Fruit fly (Drosophila melanogaster) whole organism, embryonic: Measurements from ENCODE around the gene CG43400.

Experiments
- B-H1 ChIP-seq: fragments of 200-800 bp; sonication (Bioruptor generic); IDR thresholded peaks from 3 replicates; pipeline ENCODE4 v1.3.6; 2022; ENCODE audit warnings: missing biosample characterization, missing genetic modification characterization
- CG1024 ChIP-seq: fragments of 200-800 bp; sonication (Bioruptor generic); IDR thresholded peaks from 2 replicates; pipeline ENCODE4 v1.3.6; 2022; ENCODE audit warnings: missing biosample characterization, missing genetic modification characterization
- CG1233 ChIP-seq: fragments of 200-800 bp; sonication (Bioruptor generic); optimal IDR thresholded peaks from 4 replicates; lab custom pipeline; 2018; ENCODE audit warnings: missing biosample characterization, mild to moderate bottlenecking, missing genetic modification characterization
- CG14710 ChIP-seq: fragments of 200-800 bp; sonication (Bioruptor generic); optimal IDR thresholded peaks from 3 replicates; lab custom pipeline; 2019; ENCODE audit warnings: missing biosample characterization, mild to moderate bottlenecking, missing genetic modification characterization, moderate library complexity
- CG1602 ChIP-seq: fragments of 200-800 bp; sonication (Bioruptor generic); optimal IDR thresholded peaks from 3 replicates; lab custom pipeline; 2016; ENCODE audit warnings: missing biosample characterization, missing genetic modification characterization
- CG1603 ChIP-seq: fragments of 200-800 bp; sonication (Bioruptor generic); optimal IDR thresholded peaks from 2 replicates; lab custom pipeline; 2019; ENCODE audit warnings: missing biosample characterization, mild to moderate bottlenecking, missing genetic modification characterization, moderate library complexity
- CG31365 ChIP-seq: fragments of 200-800 bp; sonication (Bioruptor generic); optimal IDR thresholded peaks from 2 replicates; lab custom pipeline; 2018; ENCODE audit warnings: missing biosample characterization, mild to moderate bottlenecking, missing genetic modification characterization
- CG32532 ChIP-seq: fragments of 200-800 bp; sonication (Bioruptor generic); IDR thresholded peaks from 2 replicates; pipeline ENCODE4 v1.3.6; 2022; ENCODE audit warnings: missing biosample characterization, missing genetic modification characterization
- CG34224 ChIP-seq: fragments of 200-800 bp; sonication (Bioruptor generic); IDR thresholded peaks from 3 replicates; pipeline ENCODE4 v1.3.6; 2022; ENCODE audit warnings: missing biosample characterization, missing genetic modification characterization; ENCODE audit not compliant: partially characterized antibody
- CG4820 ChIP-seq: fragments of 200-800 bp; sonication (Bioruptor generic); optimal IDR thresholded peaks from 3 replicates; lab custom pipeline; 2016; ENCODE audit warnings: missing biosample characterization, missing genetic modification characterization
- CG4854 ChIP-seq: fragments of 200-800 bp; sonication (Bioruptor generic); optimal IDR thresholded peaks from 2 replicates; lab custom pipeline; 2016; ENCODE audit warnings: missing biosample characterization, missing genetic modification characterization, inconsistent platforms
- CG5180 ChIP-seq: fragments of 200-800 bp; sonication (Bioruptor generic); optimal IDR thresholded peaks from 3 replicates; lab custom pipeline; 2017; ENCODE audit warnings: missing biosample characterization, missing genetic modification characterization, mild to moderate bottlenecking, moderate library complexity, missing genetic modification reagents
- CG5953 ChIP-seq: fragments of 200-800 bp; sonication (Bioruptor generic); IDR thresholded peaks from 2 replicates; pipeline ENCODE4 v1.3.6; 2022; ENCODE audit warnings: missing biosample characterization, missing genetic modification characterization
- CG6654 ChIP-seq: fragments of 200-800 bp; sonication (Bioruptor generic); optimal IDR thresholded peaks from 2 replicates; lab custom pipeline; 2017; ENCODE audit warnings: missing biosample characterization, mild to moderate bottlenecking, missing genetic modification characterization
- CG8359 ChIP-seq: fragments of 200-800 bp; sonication (Bioruptor generic); optimal IDR thresholded peaks from 2 replicates; lab custom pipeline; 2017; ENCODE audit warnings: missing biosample characterization, mild to moderate bottlenecking, missing genetic modification characterization, borderline replicate concordance
- CG8765 ChIP-seq: fragments of 200-800 bp; sonication (Bioruptor generic); IDR thresholded peaks from 2 replicates; pipeline ENCODE4 v1.3.6; 2022; ENCODE audit warnings: missing biosample characterization, missing genetic modification characterization
- CG9817 ChIP-seq: fragments of 200-800 bp; sonication (Bioruptor generic); optimal IDR thresholded peaks from 2 replicates; lab custom pipeline; 2018; ENCODE audit warnings: missing biosample characterization, mild to moderate bottlenecking, missing genetic modification characterization, moderate library complexity
- Dbx ChIP-seq: fragments of 200-800 bp; sonication (Bioruptor generic); IDR thresholded peaks from 3 replicates; pipeline ENCODE4 v1.3.6; 2022; ENCODE audit warnings: missing biosample characterization, missing genetic modification characterization
- Ets65A ChIP-seq: fragments of 200-800 bp; sonication (Bioruptor generic); peaks from one replicate; lab custom pipeline; 2016; ENCODE audit warnings: missing biosample characterization, missing genetic modification characterization
- Fer3 ChIP-seq: fragments of 200-800 bp; sonication (Bioruptor generic); optimal IDR thresholded peaks from 2 replicates; lab custom pipeline; 2018; ENCODE audit warnings: missing biosample characterization, mild to moderate bottlenecking, missing genetic modification characterization, moderate library complexity
- Hr39 ChIP-seq: fragments of >200 bp; optimal IDR thresholded peaks from 2 replicates; lab custom pipeline; 2017
- Hr78 ChIP-seq, 2 experiments: fragments of 200-800 bp in 1 of 2; fragments of >200 bp in 1 of 2; sonication (Bioruptor generic) in 1 of 2; optimal IDR thresholded peaks; 2 replicates each; lab custom pipeline; 2017 to 2019; ENCODE audit warnings: missing biosample characterization in 2 of 2, missing genetic modification characterization in 2 of 2, mild to moderate bottlenecking in 1 of 2, moderate library complexity in 1 of 2
- Hsf ChIP-seq: fragments of 200-800 bp; sonication (Bioruptor generic); optimal IDR thresholded peaks from 3 replicates; lab custom pipeline; 2016; ENCODE audit warnings: missing biosample characterization, missing genetic modification characterization
- Lpt ChIP-seq: fragments of >200 bp; optimal IDR thresholded peaks from 2 replicates; lab custom pipeline; 2018; ENCODE audit warnings: missing biosample characterization, missing genetic modification characterization
- MBD-R2 ChIP-seq: fragments of 200-800 bp; sonication (Bioruptor generic); IDR thresholded peaks from 2 replicates; pipeline ENCODE4 v1.3.6; 2022; ENCODE audit warnings: missing biosample characterization, missing genetic modification characterization
- Nf-YC ChIP-seq: fragments of 200-800 bp; optimal IDR thresholded peaks from 3 replicates; lab custom pipeline; 2019; ENCODE audit warnings: missing biosample characterization, mild to moderate bottlenecking, missing genetic modification characterization, moderate library complexity
- Rfx ChIP-seq: fragments of 200-800 bp; sonication (Bioruptor generic); IDR thresholded peaks from 2 replicates; pipeline ENCODE4 v1.3.6; 2022; ENCODE audit warnings: missing biosample characterization, missing genetic modification characterization
- Ssrp ChIP-seq: fragments of 200-800 bp; sonication (Bioruptor generic); optimal IDR thresholded peaks from 2 replicates; lab custom pipeline; 2018; ENCODE audit warnings: missing biosample characterization, mild to moderate bottlenecking, missing genetic modification characterization, moderate library complexity
- Trl ChIP-seq, 3 experiments: fragments of >200 bp in 2 of 3; fragments of 200-800 bp in 1 of 3; sonication (Bioruptor generic) in 1 of 3; optimal IDR thresholded peaks; 2 replicates in 1 of 3; 3 replicates in 2 of 3; lab custom pipeline; 2016 to 2017; ENCODE audit warnings: missing biosample characterization in 1 of 3, missing genetic modification characterization in 1 of 3
- Vsx1 ChIP-seq: fragments of 200-800 bp; sonication (Bioruptor generic); optimal IDR thresholded peaks from 2 replicates; lab custom pipeline; 2017; ENCODE audit warnings: missing biosample characterization, mild to moderate bottlenecking, missing genetic modification characterization, missing genetic modification reagents
- YL-1 ChIP-seq: fragments of 200-800 bp; sonication (Bioruptor generic); optimal IDR thresholded peaks from 3 replicates; lab custom pipeline; 2017; ENCODE audit warnings: missing biosample characterization, mild to moderate bottlenecking, missing genetic modification characterization
- ab ChIP-seq: fragments of 200-800 bp; sonication (Bioruptor generic); optimal IDR thresholded peaks from 2 replicates; lab custom pipeline; 2016; ENCODE audit warnings: missing biosample characterization, missing genetic modification characterization
- aop ChIP-seq: fragments of 200-800 bp; sonication (Bioruptor generic); IDR thresholded peaks from 2 replicates; pipeline ENCODE4 v1.3.6; 2022; ENCODE audit warnings: missing biosample characterization, missing genetic modification characterization
- crol ChIP-seq: fragments of 200-800 bp; sonication (Bioruptor generic); IDR thresholded peaks from 2 replicates; pipeline ENCODE4 v1.3.6; 2022; ENCODE audit warnings: missing biosample characterization, missing genetic modification characterization
- dysf ChIP-seq: fragments of 200-800 bp; sonication (Bioruptor generic); IDR thresholded peaks from 3 replicates; pipeline ENCODE4 v1.3.6; 2022; ENCODE audit warnings: missing biosample characterization, missing genetic modification characterization
- en ChIP-seq: fragments of 200-800 bp; sonication (Bioruptor generic); optimal IDR thresholded peaks from 2 replicates; lab custom pipeline; 2016; ENCODE audit warnings: missing biosample characterization, missing genetic modification characterization
- exex ChIP-seq: fragments of 200-800 bp; sonication (Bioruptor generic); optimal IDR thresholded peaks from 4 replicates; lab custom pipeline; 2018; ENCODE audit warnings: missing biosample characterization, mild to moderate bottlenecking, missing genetic modification characterization, moderate library complexity
- eyg ChIP-seq: fragments of 200-800 bp; sonication (Bioruptor generic); optimal IDR thresholded peaks from 3 replicates; lab custom pipeline; 2016; ENCODE audit warnings: missing biosample characterization, missing genetic modification characterization
- h ChIP-seq: fragments of >200 bp; optimal IDR thresholded peaks from 2 replicates; lab custom pipeline; 2017
- ham ChIP-seq: fragments of 200-800 bp; sonication (Bioruptor generic); IDR thresholded peaks from 2 replicates; pipeline ENCODE4 v1.3.6; 2022; ENCODE audit warnings: missing biosample characterization, missing genetic modification characterization
- knrl ChIP-seq: fragments of 200-800 bp; sonication (Bioruptor generic); IDR thresholded peaks from 3 replicates; pipeline ENCODE4 v1.3.6; 2022; ENCODE audit warnings: missing biosample characterization, missing genetic modification characterization; ENCODE audit not compliant: partially characterized antibody
- maf-S ChIP-seq: fragments of 200-800 bp; sonication (Bioruptor generic); optimal IDR thresholded peaks from 2 replicates; lab custom pipeline; 2016; ENCODE audit warnings: missing biosample characterization, missing genetic modification characterization
- nerfin-2 ChIP-seq: fragments of 200-800 bp; sonication (Bioruptor generic); IDR thresholded peaks from 2 replicates; pipeline ENCODE4 v1.3.6; 2022; ENCODE audit warnings: missing biosample characterization, missing genetic modification characterization; ENCODE audit not compliant: partially characterized antibody
- odd ChIP-seq: fragments of 200-800 bp; sonication (Bioruptor generic); optimal IDR thresholded peaks from 2 replicates; lab custom pipeline; 2017; ENCODE audit warnings: missing biosample characterization, mild to moderate bottlenecking, missing genetic modification characterization
- schlank ChIP-seq: fragments of 200-800 bp; sonication (Bioruptor generic); optimal IDR thresholded peaks from 2 replicates; lab custom pipeline; 2018; ENCODE audit warnings: missing biosample characterization, mild to moderate bottlenecking, missing genetic modification characterization
- sd ChIP-seq: fragments of 200-800 bp; sonication (Bioruptor generic); optimal IDR thresholded peaks from 3 replicates; lab custom pipeline; 2018; ENCODE audit warnings: missing biosample characterization, mild to moderate bottlenecking, missing genetic modification characterization, moderate library complexity
- seq ChIP-seq: fragments of 200-800 bp; sonication (Bioruptor generic); IDR thresholded peaks from 2 replicates; pipeline ENCODE4 v1.3.6; 2022; ENCODE audit warnings: missing biosample characterization, missing genetic modification characterization
- tap ChIP-seq: fragments of 200-800 bp; optimal IDR thresholded peaks from 3 replicates; lab custom pipeline; 2019; ENCODE audit warnings: missing biosample characterization, mild to moderate bottlenecking, missing genetic modification characterization, moderate library complexity
- trh ChIP-seq: fragments of 200-800 bp; sonication (Bioruptor generic); optimal IDR thresholded peaks from 2 replicates; lab custom pipeline; 2016; ENCODE audit warnings: missing biosample characterization, missing genetic modification characterization
- usp ChIP-seq: fragments of >200 bp; optimal IDR thresholded peaks from 2 replicates; lab custom pipeline; 2017; ENCODE audit warnings: missing biosample characterization, missing genetic modification characterization
- vnd ChIP-seq: fragments of 200-800 bp; sonication (Bioruptor generic); IDR thresholded peaks from 3 replicates; pipeline ENCODE4 v1.3.6; 2022; ENCODE audit warnings: missing biosample characterization, missing genetic modification characterization; ENCODE audit not compliant: partially characterized antibody
- wor ChIP-seq: fragments of 200-800 bp; sonication (Bioruptor generic); IDR thresholded peaks from 2 replicates; pipeline ENCODE4 v1.3.6; 2022; ENCODE audit warnings: missing biosample characterization, missing genetic modification characterization

CG43400 gene

DNA sequence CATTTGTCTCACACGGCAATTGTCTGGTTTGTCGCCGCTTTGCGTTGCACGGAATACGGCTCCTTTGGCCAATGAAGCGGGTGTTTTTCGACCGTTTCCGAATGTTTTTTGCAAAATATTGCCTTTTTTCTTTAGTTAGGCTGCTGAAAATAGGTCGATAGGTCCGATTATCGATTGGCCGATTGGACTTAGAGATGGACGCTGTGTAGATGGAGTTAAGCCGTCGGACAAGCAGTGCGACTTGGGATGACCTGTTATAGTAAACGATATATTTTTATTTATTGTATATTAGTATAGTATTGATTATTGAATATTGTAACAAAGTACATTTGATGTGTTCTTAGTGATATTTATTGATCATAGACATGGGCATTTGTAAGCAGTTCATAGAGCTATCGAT lies 37.8 kb downstream of the CG43400 start, which contains the start of the genes lmgA and lmgB (continued):
- TF ChIP-seq Hr39 (no peak), CG6654 (no peak), CG34224 (peak; percentile 75), maf-S (GFP tag; lab: Kevin White, UChicago) (peak; percentile 4), CG14710 (tag; lab: Kevin White, UChicago) (peak; percentile 77), Fer3 (tag; lab: Kevin White, UChicago) (no peak), Ssrp (tag; lab: Kevin White, UChicago) (no peak), Trl (optimal IDR thresholded peaks at IDR 0.05; lab: Kevin White, UChicago) (no peak), Trl (GFP tag; optimal IDR thresholded peaks at IDR 0.05; lab: Kevin White, UChicago) (peak; percentile 7), usp (GFP tag; lab: Kevin White, UChicago) (no peak), crol (GFP tag; lab: Robert Waterston, UW) (no peak), CG4854 (no peak), en (no peak), ham (GFP tag; lab: Robert Waterston, UW) (no peak), aop (GFP tag; lab: Robert Waterston, UW) (no peak), Nf-YC (tag; lab: Kevin White, UChicago) (no peak), CG9817 (tag; lab: Kevin White, UChicago) (peak; percentile 29), CG8359 (GFP tag; lab: Kevin White, UChicago) (no peak), eyg (GFP tag; lab: Kevin White, UChicago) (no peak), knrl (GFP tag; lab: Robert Waterston, UW) (peak; percentile 89), schlank (tag; lab: Kevin White, UChicago) (no peak), trh (GFP tag; lab: Kevin White, UChicago) (peak; percentile 20), wor (no peak), sd (tag; lab: Kevin White, UChicago) (no peak), CG5180 (GFP tag; lab: Kevin White, UChicago) (no peak), vnd (peak; percentile 88), dysf (GFP tag; lab: Robert Waterston, UW) (peak; percentile 17; the same call in 1 of the 3 replicates), CG1233 (GFP tag; lab: Kevin White, UChicago) (no peak), CG1602 (GFP tag; lab: Kevin White, UChicago) (peak; percentile 42), Hsf (GFP tag; lab: Kevin White, UChicago) (peak; percentile 43), Dbx (GFP tag; lab: Robert Waterston, UW) (peak; percentile 46; the same call in 1 of the 3 replicates), CG4820 (GFP tag; lab: Kevin White, UChicago) (no peak), nerfin-2 (GFP tag; lab: Robert Waterston, UW) (peak; percentile 91), exex (no peak), CG31365 (tag; lab: Kevin White, UChicago) (peak; percentile 94), Hr78 (GFP tag; optimal IDR thresholded peaks at IDR 0.05; lab: Kevin White, UChicago) (no peak), Ets65A (GFP tag; lab: Kevin White, UChicago) (peak; percentile 66), h (lab: Kevin White, UChicago) (no peak), seq (no peak), Rfx (GFP tag; lab: Robert Waterston, UW) (peak; percentile 76), Vsx1 (GFP tag; lab: Kevin White, UChicago) (no peak), CG8765 (GFP tag; lab: Robert Waterston, UW) (no peak), B-H1 (no peak), ab (GFP tag; lab: Kevin White, UChicago) (no peak), MBD-R2 (peak; percentile 70), CG1024 (no peak), CG1603 (tag; lab: Kevin White, UChicago) (peak; percentile 66), CG5953 (no peak), Lpt (GFP tag; lab: Kevin White, UChicago) (no peak), tap (no peak), odd (GFP tag; lab: Kevin White, UChicago) (no peak), CG32532 (peak; percentile 42; the same call in 1 of the 2 replicates), YL-1 (GFP tag; lab: Kevin White, UChicago) (peak; percentile 52)
